Worm (Caenorhabditis elegans) whole organism, L2 larva: ENCODE results near the gene F07C3.2.

Experiments used
- nhr-11 ChIP-seq: fragments of 150-350 bp; optimal IDR thresholded peaks from 2 replicates; lab custom pipeline; 2014; ENCODE audit warnings: missing biosample characterization, missing genetic modification characterization
- nhr-237 ChIP-seq: fragments of 150-350 bp; optimal IDR thresholded peaks from 2 replicates; lab custom pipeline; 2014; ENCODE audit warnings: missing biosample characterization, missing genetic modification characterization
- snpc-4 ChIP-seq: fragments of 150-350 bp; optimal IDR thresholded peaks from 2 replicates; lab custom pipeline; 2014; ENCODE audit warnings: missing biosample characterization, missing genetic modification characterization

- TF ChIP-seq nhr-11 (tag; lab: Kevin White, UChicago) (no peak), snpc-4 (tag; lab: Kevin White, UChicago) (no peak), nhr-237 (tag; lab: Kevin White, UChicago) (no peak)
Measured at ce11 chrV:9194055-9194454, 31.8 kb upstream of the F07C3.2 start.
